Worm (Caenorhabditis elegans) whole organism, L1 larva: Measurements from ENCODE around the gene T02C1.1.

Experiments
- C16A3.4 ChIP-seq: fragments of 150-350 bp; optimal IDR thresholded peaks from 2 replicates; lab custom pipeline; 2014; ENCODE audit warnings: missing biosample characterization, missing genetic modification characterization
- aha-1 ChIP-seq: fragments of 150-350 bp; optimal IDR thresholded peaks from 2 replicates; lab custom pipeline; 2014; ENCODE audit warnings: missing biosample characterization, missing genetic modification characterization
- aly-2 ChIP-seq: fragments of 150-350 bp; optimal IDR thresholded peaks from 2 replicates; lab custom pipeline; 2014; ENCODE audit warnings: missing biosample characterization, missing genetic modification characterization
- ceh-63 ChIP-seq: fragments of 200-800 bp; sonication (Bioruptor generic); optimal IDR thresholded peaks from 2 replicates; lab custom pipeline; 2018; ENCODE audit warnings: mild to moderate bottlenecking, missing genetic modification characterization, missing compliant biosample characterization
- ceh-82 ChIP-seq, 3 experiments: fragments of 150-350 bp in 1 of 3; sonication (generic microtip) in 2 of 3; optimal IDR thresholded peaks; 2 replicates each; lab custom pipeline; 2014 to 2017; ENCODE audit warnings: missing biosample characterization in 3 of 3, missing genetic modification characterization in 3 of 3
- ceh-88 ChIP-seq: fragments of 200-800 bp; sonication (Bioruptor generic); IDR thresholded peaks from 2 replicates; pipeline ENCODE4 v1.3.6; 2022; ENCODE audit warnings: missing genetic modification characterization, missing compliant biosample characterization
- ces-1 ChIP-seq: fragments of 150-350 bp; optimal IDR thresholded peaks from 2 replicates; lab custom pipeline; 2014; ENCODE audit warnings: missing biosample characterization, missing genetic modification reagents, missing genetic modification characterization
- dpl-1 ChIP-seq, 3 experiments: fragments of 150-350 bp in 2 of 3; sonication (generic microtip) in 1 of 3; optimal IDR thresholded peaks; 2 replicates each; lab custom pipeline; 2014 to 2017; ENCODE audit warnings: missing biosample characterization in 3 of 3, missing genetic modification characterization in 3 of 3, missing genetic modification reagents in 3 of 3
- dsc-1 ChIP-seq: sonication (generic microtip); optimal IDR thresholded peaks from 2 replicates; lab custom pipeline; 2016; ENCODE audit warnings: mild to moderate bottlenecking, missing genetic modification characterization, missing compliant biosample characterization
- efl-1 ChIP-seq, 4 experiments: fragments of 150-350 bp; optimal IDR thresholded peaks in 3 of 4; peaks in 1 of 4; 1 replicate in 1 of 4; 2 replicates in 3 of 4; lab custom pipeline; 2014; ENCODE audit warnings: missing biosample characterization in 2 of 4, missing genetic modification characterization in 2 of 4, missing genetic modification reagents in 2 of 4
- efl-3 ChIP-seq: fragments of 200-800 bp; sonication (Bioruptor generic); optimal IDR thresholded peaks from 2 replicates; lab custom pipeline; 2018; ENCODE audit warnings: mild to moderate bottlenecking, missing genetic modification characterization, missing compliant biosample characterization
- egl-27 ChIP-seq, 2 experiments: fragments of 150-350 bp in 1 of 2; sonication (generic microtip); optimal IDR thresholded peaks; 3 replicates each; lab custom pipeline; 2017 to 2018; ENCODE audit warnings: missing biosample characterization in 2 of 2, missing genetic modification characterization in 2 of 2, missing genetic modification reagents in 2 of 2
- elt-2 ChIP-seq: sonication (generic microtip); optimal IDR thresholded peaks from 2 replicates; lab custom pipeline; 2016; ENCODE audit warnings: missing genetic modification characterization, mild to moderate bottlenecking, inconsistent platforms, missing compliant biosample characterization, missing genetic modification reagents
- fkh-10 ChIP-seq: sonication (generic microtip); optimal IDR thresholded peaks from 2 replicates; lab custom pipeline; 2017; ENCODE audit warnings: missing biosample characterization, missing genetic modification reagents, missing genetic modification characterization
- fkh-8 ChIP-seq: sonication (generic microtip); optimal IDR thresholded peaks from 2 replicates; lab custom pipeline; 2016; ENCODE audit warnings: mild to moderate bottlenecking, missing genetic modification characterization, missing compliant biosample characterization
- hlh-17 ChIP-seq: fragments of 200-800 bp; sonication (Bioruptor generic); optimal IDR thresholded peaks from 2 replicates; lab custom pipeline; 2018; ENCODE audit warnings: missing genetic modification characterization, mild to moderate bottlenecking, missing compliant biosample characterization, moderate library complexity, borderline replicate concordance
- isw-1 ChIP-seq: fragments of 200-800 bp; sonication (Bioruptor generic); IDR thresholded peaks from 2 replicates; pipeline ENCODE4 v1.3.6; 2022; ENCODE audit warnings: missing genetic modification characterization, missing compliant biosample characterization
- jun-1 ChIP-seq: fragments of 150-350 bp; optimal IDR thresholded peaks from 2 replicates; lab custom pipeline; 2014; ENCODE audit warnings: missing biosample characterization, missing genetic modification reagents, missing genetic modification characterization
- lin-15B ChIP-seq: fragments of 150-350 bp; sonication (generic microtip); optimal IDR thresholded peaks from 3 replicates; lab custom pipeline; 2014; ENCODE audit warnings: missing biosample characterization, missing genetic modification characterization
- lin-35 ChIP-seq, 2 experiments: fragments of 150-350 bp; optimal IDR thresholded peaks; 2 replicates each; lab custom pipeline; 2014; ENCODE audit warnings: missing biosample characterization in 2 of 2, missing genetic modification characterization in 2 of 2, missing genetic modification reagents in 2 of 2
- lsy-2 ChIP-seq, 2 experiments: fragments of 150-350 bp; optimal IDR thresholded peaks; 2 replicates each; lab custom pipeline; 2014; ENCODE audit warnings: missing biosample characterization in 2 of 2, missing genetic modification characterization in 2 of 2
- nhr-11 ChIP-seq: fragments of 150-350 bp; optimal IDR thresholded peaks from 2 replicates; lab custom pipeline; 2014; ENCODE audit warnings: missing biosample characterization, missing genetic modification characterization
- nhr-20 ChIP-seq: sonication (generic microtip); optimal IDR thresholded peaks from 2 replicates; lab custom pipeline; 2016; ENCODE audit warnings: mild to moderate bottlenecking, missing genetic modification characterization, missing compliant biosample characterization
- nhr-237 ChIP-seq: fragments of 150-350 bp; optimal IDR thresholded peaks from 2 replicates; lab custom pipeline; 2014; ENCODE audit warnings: missing biosample characterization, missing genetic modification characterization
- nhr-28 ChIP-seq: fragments of 150-350 bp; optimal IDR thresholded peaks from 2 replicates; lab custom pipeline; 2014; ENCODE audit warnings: missing biosample characterization, missing genetic modification characterization
- nhr-47 ChIP-seq: sonication (generic microtip); optimal IDR thresholded peaks from 2 replicates; lab custom pipeline; 2016; ENCODE audit warnings: mild to moderate bottlenecking, missing genetic modification characterization, moderate library complexity, missing compliant biosample characterization
- nhr-71 ChIP-seq: sonication (generic microtip); optimal IDR thresholded peaks from 2 replicates; lab custom pipeline; 2016; ENCODE audit warnings: mild to moderate bottlenecking, missing genetic modification characterization, moderate library complexity, missing compliant biosample characterization
- nhr-76 ChIP-seq: sonication (generic microtip); optimal IDR thresholded peaks from 2 replicates; lab custom pipeline; 2017; ENCODE audit warnings: missing biosample characterization, missing genetic modification characterization
- nhr-77 ChIP-seq: fragments of 150-350 bp; optimal IDR thresholded peaks from 2 replicates; lab custom pipeline; 2014; ENCODE audit warnings: missing biosample characterization, missing genetic modification characterization
- nhr-84 ChIP-seq: sonication (generic microtip); optimal IDR thresholded peaks from 2 replicates; lab custom pipeline; 2017; ENCODE audit warnings: missing biosample characterization, missing genetic modification characterization
- nhr-85 ChIP-seq: sonication (generic microtip); peaks from one replicate; lab custom pipeline; 2016; ENCODE audit warnings: missing genetic modification characterization, inconsistent platforms, missing compliant biosample characterization
- pax-3 ChIP-seq: fragments of 200-800 bp; sonication (Bioruptor generic); optimal IDR thresholded peaks from 2 replicates; lab custom pipeline; 2018; ENCODE audit warnings: mild to moderate bottlenecking, missing genetic modification characterization, moderate library complexity, missing compliant biosample characterization
- rnt-1 ChIP-seq: sonication (generic microtip); optimal IDR thresholded peaks from 2 replicates; lab custom pipeline; 2016; ENCODE audit warnings: mild to moderate bottlenecking, missing genetic modification characterization, moderate library complexity, missing compliant biosample characterization
- skn-1 ChIP-seq: fragments of 150-350 bp; optimal IDR thresholded peaks from 2 replicates; lab custom pipeline; 2014; ENCODE audit warnings: missing biosample characterization, missing genetic modification characterization
- snpc-4 ChIP-seq: fragments of 150-350 bp; optimal IDR thresholded peaks from 2 replicates; lab custom pipeline; 2014; ENCODE audit warnings: missing biosample characterization, missing genetic modification characterization
- snu-23 ChIP-seq: sonication (generic microtip); optimal IDR thresholded peaks from 2 replicates; lab custom pipeline; 2016; ENCODE audit warnings: missing genetic modification characterization, missing compliant biosample characterization
- sup-37 ChIP-seq: fragments of 200-800 bp; sonication (Bioruptor generic); optimal IDR thresholded peaks from 2 replicates; lab custom pipeline; 2018; ENCODE audit warnings: mild to moderate bottlenecking, missing genetic modification characterization, missing compliant biosample characterization
- tbx-2 ChIP-seq: sonication (generic microtip); optimal IDR thresholded peaks from 2 replicates; lab custom pipeline; 2016; ENCODE audit warnings: missing genetic modification characterization, missing compliant biosample characterization
- unc-30 ChIP-seq: sonication (generic microtip); optimal IDR thresholded peaks from 2 replicates; lab custom pipeline; 2017; ENCODE audit warnings: missing biosample characterization, missing genetic modification characterization
- unc-98 ChIP-seq: fragments of 200-800 bp; sonication (Bioruptor generic); IDR thresholded peaks from 2 replicates; pipeline ENCODE4 v1.3.6; 2022; ENCODE audit warnings: missing genetic modification characterization, missing compliant biosample characterization
- ztf-11 ChIP-seq, 2 experiments: sonication (generic microtip); optimal IDR thresholded peaks; 2 replicates each; lab custom pipeline; 2016 to 2017; ENCODE audit warnings: missing genetic modification characterization in 2 of 2, missing biosample characterization in 1 of 2, missing compliant biosample characterization in 1 of 2

The T02C1.1 gene

DNA sequence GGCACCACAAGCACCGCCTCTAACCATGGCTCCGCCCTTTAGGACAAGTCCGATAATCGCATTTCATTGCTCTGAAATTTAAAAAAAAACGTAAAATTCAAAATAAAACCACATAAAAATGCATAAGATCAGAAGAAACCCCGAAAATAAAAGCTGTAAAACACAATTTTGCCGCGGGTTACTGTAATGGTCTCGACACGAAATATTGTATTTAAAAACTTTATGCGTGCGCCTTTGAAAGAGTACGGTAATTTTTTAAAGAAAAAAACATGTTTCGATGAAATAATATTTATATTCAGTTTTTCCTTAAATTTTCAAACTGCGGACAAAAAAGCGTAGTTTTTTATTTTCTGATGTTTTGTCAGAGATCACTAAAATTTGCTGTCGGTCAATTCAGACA, 18.6 kb upstream of the T02C1.1 start, which contains the start of gene rnr-1:
TSS of gene rnr-1 (minus strand) at position 77 of the 400 bp plus-strand sequence.
- TF ChIP-seq efl-1 (optimal IDR thresholded peaks at IDR 0.05; lab: Kevin White, UChicago): no peak
- peak in 1 of 2 experiments; percentile 20 for TF ChIP-seq efl-1 (GFP tag; optimal IDR thresholded peaks at IDR 0.05 in 1 of 2; lab: Kevin White, UChicago)
- TF ChIP-seq dsc-1 (tag; lab: Kevin White, UChicago): no peak

ce11 chrIII:9231173-9231572, 16.2 kb upstream of the T02C1.1 start, which contains the start of gene T23G5.3:
T23G5.3 (minus strand) TSS chrIII:9231273.
- TF ChIP-seq efl-1 (optimal IDR thresholded peaks at IDR 0.05; lab: Kevin White, UChicago): no peak
- TF ChIP-seq efl-1 (GFP tag; optimal IDR thresholded peaks at IDR 0.05 in 1 of 2; lab: Kevin White, UChicago): peak in 1 of 2 experiments; percentile 73
- no peak for TF ChIP-seq pax-3 (tag; lab: Kevin White, UChicago)

- TF ChIP-seq lin-35 (GFP tag; optimal IDR thresholded peaks at IDR 0.05; lab: Kevin White, UChicago) (no peak), lsy-2 (tag; optimal IDR thresholded peaks at IDR 0.05; lab: Kevin White, UChicago) (no peak), aly-2 (tag; lab: Kevin White, UChicago) (no peak), efl-1 (optimal IDR thresholded peaks at IDR 0.05; lab: Kevin White, UChicago) (no peak), efl-1 (GFP tag; optimal IDR thresholded peaks at IDR 0.05 in 1 of 2; lab: Kevin White, UChicago) (no peak), nhr-28 (tag; lab: Kevin White, UChicago) (no peak), ztf-11 (tag; optimal IDR thresholded peaks at IDR 0.05; lab: Kevin White, UChicago) (no peak), pax-3 (tag; lab: Kevin White, UChicago) (no peak), nhr-237 (tag; lab: Kevin White, UChicago) (no peak), ces-1 (GFP tag; lab: Kevin White, UChicago) (no peak), ceh-63 (no peak), nhr-11 (tag; lab: Kevin White, UChicago) (no peak), nhr-71 (tag; lab: Kevin White, UChicago) (no peak), nhr-85 (tag; lab: Kevin White, UChicago) (no peak), unc-98 (no peak), unc-30 (tag; lab: Kevin White, UChicago) (no peak)
- TF ChIP-seq, all 84 proteins: peak for 0
These were observed 11.1 kb upstream of the T02C1.1 start, which contains the start of gene T23G5.2 for ce11 chrIII:9236228-9236627. T23G5.2 (minus strand) TSS chrIII:9236328.

DNA sequence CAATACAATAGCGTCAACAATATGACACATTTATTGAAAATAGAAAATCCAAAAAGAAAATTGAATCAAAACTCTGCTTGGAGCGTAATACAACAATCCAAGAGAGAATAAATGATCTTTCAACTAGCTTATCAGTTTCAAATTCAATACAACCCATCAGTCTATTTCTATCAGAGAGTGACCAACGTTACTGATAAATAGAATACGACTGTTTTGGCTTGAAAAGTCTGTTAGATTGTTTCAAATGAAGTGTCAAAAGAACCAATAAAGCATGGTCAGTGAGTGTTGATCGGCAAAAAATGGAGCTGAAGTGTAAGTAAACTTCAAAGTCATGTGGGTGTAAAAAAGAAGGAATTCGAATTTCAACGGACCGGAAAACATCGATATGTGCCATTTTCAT, 9.7 kb upstream of the T02C1.1 start:
- TF ChIP-seq snpc-4 (tag; lab: Kevin White, UChicago): no peak
- no peak for TF ChIP-seq efl-1 (optimal IDR thresholded peaks at IDR 0.05; lab: Kevin White, UChicago)
- peak in 1 of 2 experiments; percentile 72 for TF ChIP-seq efl-1 (GFP tag; optimal IDR thresholded peaks at IDR 0.05 in 1 of 2; lab: Kevin White, UChicago)
- TF ChIP-seq egl-27 (tag; optimal IDR thresholded peaks at IDR 0.05; lab: Kevin White, UChicago): no peak
- no peak for TF ChIP-seq efl-3 (GFP tag; lab: Kevin White, UChicago)
- no peak for TF ChIP-seq nhr-28 (tag; lab: Kevin White, UChicago)
- TF ChIP-seq fkh-10: no peak
- TF ChIP-seq nhr-71 (tag; lab: Kevin White, UChicago): no peak
- no peak for TF ChIP-seq C16A3.4 (tag; lab: Kevin White, UChicago)
- peak; percentile 44 for TF ChIP-seq elt-2 (tag; lab: Kevin White, UChicago)
- TF ChIP-seq, all 84 proteins: peak for 2

DNA sequence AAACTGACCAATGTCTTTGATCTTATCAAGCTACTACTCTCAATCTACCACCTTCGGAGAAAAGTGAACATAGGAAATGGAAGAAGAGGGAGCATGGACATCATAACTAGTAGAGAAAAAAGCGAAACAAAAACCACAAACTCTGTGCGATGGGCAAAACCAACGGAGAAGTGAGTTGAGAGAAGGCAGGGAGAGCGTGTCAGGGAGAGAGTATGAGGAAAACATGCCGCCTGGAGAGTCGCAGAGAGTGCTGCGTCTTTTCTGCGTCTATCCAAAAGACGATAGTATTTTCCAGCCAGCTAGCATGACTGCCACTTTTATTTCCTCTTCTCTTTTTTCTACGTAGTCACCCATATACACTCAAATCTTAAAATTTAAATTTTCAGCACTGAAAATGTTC, 7.3 kb upstream of the T02C1.1 start, which contains the start of gene saeg-2:
TSS of gene saeg-2 (plus strand) at position 381 of the 400 bp plus-strand sequence.
- no peak for TF ChIP-seq ceh-88 (GFP tag; lab: Robert Waterston, UW)
- peak in 1 of 3 experiments; percentile 27 for TF ChIP-seq ceh-82 (tag; optimal IDR thresholded peaks at IDR 0.05; lab: Kevin White, UChicago)
- TF ChIP-seq lin-35 (GFP tag; optimal IDR thresholded peaks at IDR 0.05; lab: Kevin White, UChicago): peak; percentile 44 to 57
- TF ChIP-seq sup-37 (GFP tag; lab: Kevin White, UChicago): no peak
- peak; percentile 14 for TF ChIP-seq tbx-2 (tag; lab: Kevin White, UChicago)
- peak; percentile 35 for TF ChIP-seq fkh-8
- TF ChIP-seq rnt-1: peak; percentile 12
- TF ChIP-seq jun-1 (tag; lab: Kevin White, UChicago): peak; percentile 18
- TF ChIP-seq nhr-84 (tag; lab: Kevin White, UChicago): no peak
- peak; percentile 39 for TF ChIP-seq nhr-85 (tag; lab: Kevin White, UChicago)
- peak; percentile 9 for TF ChIP-seq lin-15B
- TF ChIP-seq efl-1 (optimal IDR thresholded peaks at IDR 0.05; lab: Kevin White, UChicago): peak; percentile 40 to 54
- peak in 1 of 2 experiments; percentile 20 for TF ChIP-seq efl-1 (GFP tag; optimal IDR thresholded peaks at IDR 0.05 in 1 of 2; lab: Kevin White, UChicago)
- TF ChIP-seq snu-23 (GFP tag; lab: Kevin White, UChicago): peak; percentile 62
- TF ChIP-seq nhr-47 (tag; lab: Kevin White, UChicago): peak; percentile 5
- TF ChIP-seq skn-1 (tag; lab: Kevin White, UChicago): peak; percentile 5
- no peak for TF ChIP-seq aha-1 (tag; lab: Kevin White, UChicago)
- TF ChIP-seq nhr-77 (tag; lab: Kevin White, UChicago): no peak
- TF ChIP-seq hlh-17 (GFP tag; lab: Kevin White, UChicago): no peak
- TF ChIP-seq isw-1 (GFP tag; lab: Robert Waterston, UW): no peak
- TF ChIP-seq C16A3.4 (tag; lab: Kevin White, UChicago): peak; percentile 31
- peak in 1 of 3 experiments; percentile 26 for TF ChIP-seq dpl-1 (GFP tag; optimal IDR thresholded peaks at IDR 0.05; lab: Kevin White, UChicago)
- peak; percentile 7 for TF ChIP-seq nhr-20 (tag; lab: Kevin White, UChicago)
- no peak for TF ChIP-seq nhr-76
